Fruit fly (Drosophila melanogaster) whole organism: ENCODE data around the gene maca.

ENCODE experiments used
- CG8478 ChIP-seq: fragments of >200 bp; optimal IDR thresholded peaks from 2 replicates; lab custom pipeline; 2018; ENCODE audit warnings: inconsistent platforms
- Dll ChIP-seq: fragments of >200 bp; optimal IDR thresholded peaks from 2 replicates; lab custom pipeline; 2017
- EcR ChIP-seq, 2 experiments: fragments of >200 bp; optimal IDR thresholded peaks; 2 replicates each; lab custom pipeline; 2017; ENCODE audit warnings: missing biosample characterization in 2 of 2, missing genetic modification characterization in 2 of 2, missing genetic modification reagents in 2 of 2
- pan ChIP-seq: fragments of >200 bp; optimal IDR thresholded peaks from 2 replicates; lab custom pipeline; 2017
- psq ChIP-seq: fragments of >200 bp; optimal IDR thresholded peaks from 2 replicates; lab custom pipeline; 2017
- usp ChIP-seq: fragments of >200 bp; optimal IDR thresholded peaks from 2 replicates; lab custom pipeline; 2017; ENCODE audit warnings: missing biosample characterization, missing genetic modification characterization, mixed read lengths

- TF ChIP-seq CG8478 (lab: Kevin White, UChicago) (no peak), usp (GFP tag; lab: Kevin White, UChicago) (no peak), Dll (lab: Kevin White, UChicago) (no peak), psq (lab: Kevin White, UChicago) (no peak), EcR (GFP tag; optimal IDR thresholded peaks at IDR 0.05; lab: Kevin White, UChicago) (no peak), pan (lab: Kevin White, UChicago) (no peak)
Observed at dm6 chr3R:15485296-15485695, 9.1 kb upstream of the maca start, which contains the start of gene Trissin.
